Worm (Caenorhabditis elegans): ENCODE data around the gene wht-4.

Gene wht-4

ce11 chrII:3244758-3245157 is 34.0 kb upstream of the wht-4 start:
- no peak for TF ChIP-seq sptf-1 (tag; optimal IDR thresholded peaks at IDR 0.05)
- no peak for TF ChIP-seq unc-62 (GFP tag; optimal IDR thresholded peaks at IDR 0.05)
- TF ChIP-seq lsy-2 (tag; optimal IDR thresholded peaks at IDR 0.05) = no peak
- no peak for TF ChIP-seq nhr-237 (tag; optimal IDR thresholded peaks at IDR 0.05)
- TF ChIP-seq elt-3 (tag; optimal IDR thresholded peaks at IDR 0.05) = no peak
- TF ChIP-seq cnd-1 (tag; optimal IDR thresholded peaks at IDR 0.05) = no peak
- TF ChIP-seq zip-8 (tag; optimal IDR thresholded peaks at IDR 0.05) = no peak
- TF ChIP-seq mab-5 (tag; optimal IDR thresholded peaks at IDR 0.05) = no peak
- no peak for TF ChIP-seq elt-1 (tag; optimal IDR thresholded peaks at IDR 0.05; ENCODE audit: borderline replicate concordance, insufficient read depth)
- no peak for TF ChIP-seq hlh-1 (tag; optimal IDR thresholded peaks at IDR 0.05)
- TF ChIP-seq M03D4.4 (tag; optimal IDR thresholded peaks at IDR 0.05) = no peak
- no peak for TF ChIP-seq ceh-39 (tag; optimal IDR thresholded peaks at IDR 0.05)
- TF ChIP-seq ztf-11 (tag; optimal IDR thresholded peaks at IDR 0.05) = no peak
- no peak for TF ChIP-seq unc-120 (tag; optimal IDR thresholded peaks at IDR 0.05; ENCODE audit: poor library complexity, severe bottlenecking)
- TF ChIP-seq blmp-1 (tag; optimal IDR thresholded peaks at IDR 0.05) = no peak

DNA sequence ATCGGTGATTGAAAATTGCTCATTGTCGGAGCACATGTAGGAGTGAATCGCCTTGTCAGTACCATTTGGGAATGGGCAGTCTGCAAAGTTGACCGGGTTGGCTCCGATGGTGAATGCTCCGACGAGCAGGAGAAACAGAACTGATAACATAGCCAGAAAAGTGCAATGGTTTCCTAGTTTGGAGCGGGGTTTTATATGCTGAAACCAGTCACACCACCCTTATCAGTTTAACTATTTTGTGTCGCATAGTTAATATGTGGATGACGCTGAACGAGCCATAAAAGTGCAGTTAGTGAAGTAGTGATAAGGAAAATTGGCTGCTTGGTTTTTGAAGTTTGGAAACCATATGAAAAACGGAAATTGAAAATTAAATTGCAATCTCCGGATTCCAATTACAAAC is 32.9 kb upstream of the wht-4 start, which contains the start of gene C17F4.7:
Gene C17F4.7, minus strand, starts transcription at position 180 of the 400 bp plus-strand sequence.
- TF ChIP-seq nhr-76 (tag; optimal IDR thresholded peaks at IDR 0.05) (no peak), mab-5 (tag; optimal IDR thresholded peaks at IDR 0.05) (no peak), ces-1 (GFP tag; optimal IDR thresholded peaks at IDR 0.05) (no peak), nhr-28 (tag; optimal IDR thresholded peaks at IDR 0.05) (no peak)

- TF ChIP-seq nhr-2 (tag; optimal IDR thresholded peaks at IDR 0.05) (no peak), flh-1 (GFP tag; optimal IDR thresholded peaks at IDR 0.05) (no peak), ceh-83 (GFP tag; optimal IDR thresholded peaks at IDR 0.05) (no peak), ceh-43 (GFP tag; optimal IDR thresholded peaks at IDR 0.05) (no peak), ceh-39 (tag; optimal IDR thresholded peaks at IDR 0.05) (no peak), elt-1 (tag; optimal IDR thresholded peaks at IDR 0.05; ENCODE audit: borderline replicate concordance, insufficient read depth) (no peak), lin-13 (tag; optimal IDR thresholded peaks at IDR 0.05) (no peak), lin-32 (GFP tag; optimal IDR thresholded peaks at IDR 0.05) (no peak), snpc-4 (tag; optimal IDR thresholded peaks at IDR 0.05) (no peak)
Measured at ce11 chrII:3247556-3247955, 31.2 kb upstream of the wht-4 start.

ce11 chrII:3248043-3248718 is 30.6 kb upstream of the wht-4 start, which contains the start of the genes fbxc-50 and C17F4.2:
TSS of gene fbxc-50 (minus strand) at chrII:3248123.
TSS of gene C17F4.2 (plus strand) at chrII:3248668.
- TF ChIP-seq hlh-1 (tag; optimal IDR thresholded peaks at IDR 0.05) (peak; percentile 35), nhr-2 (tag; optimal IDR thresholded peaks at IDR 0.05) (no peak), mep-1 (tag; optimal IDR thresholded peaks at IDR 0.05) (no peak), ztf-11 (tag; optimal IDR thresholded peaks at IDR 0.05) (no peak), unc-39 (tag; optimal IDR thresholded peaks at IDR 0.05) (no peak), nhr-12 (tag; optimal IDR thresholded peaks at IDR 0.05) (no peak), ham-2 (GFP tag; optimal IDR thresholded peaks at IDR 0.05) (no peak), tbx-8 (GFP tag; optimal IDR thresholded peaks at IDR 0.05) (no peak)

- TF ChIP-seq ceh-83 (GFP tag; optimal IDR thresholded peaks at IDR 0.05) (no peak), blmp-1 (tag; optimal IDR thresholded peaks at IDR 0.05) (no peak), pha-4 (tag; optimal IDR thresholded peaks at IDR 0.05) (no peak), mab-5 (tag; optimal IDR thresholded peaks at IDR 0.05) (no peak), nhr-2 (tag; optimal IDR thresholded peaks at IDR 0.05) (no peak), hlh-1 (tag; optimal IDR thresholded peaks at IDR 0.05) (no peak), tbx-8 (GFP tag; optimal IDR thresholded peaks at IDR 0.05) (no peak), drap-1 (GFP tag; optimal IDR thresholded peaks at IDR 0.05) (no peak), unc-120 (tag; optimal IDR thresholded peaks at IDR 0.05; ENCODE audit: poor library complexity, severe bottlenecking) (no peak), ceh-39 (tag; optimal IDR thresholded peaks at IDR 0.05) (no peak), nhr-237 (tag; optimal IDR thresholded peaks at IDR 0.05) (no peak), cnd-1 (tag; optimal IDR thresholded peaks at IDR 0.05) (no peak), nhr-76 (tag; optimal IDR thresholded peaks at IDR 0.05) (no peak), sem-2 (GFP tag; optimal IDR thresholded peaks at IDR 0.05) (no peak), sptf-1 (tag; optimal IDR thresholded peaks at IDR 0.05) (no peak), elt-3 (tag; optimal IDR thresholded peaks at IDR 0.05) (no peak), mep-1 (tag; optimal IDR thresholded peaks at IDR 0.05) (no peak), nhr-12 (tag; optimal IDR thresholded peaks at IDR 0.05) (no peak), snpc-4 (tag; optimal IDR thresholded peaks at IDR 0.05) (no peak), nhr-28 (tag; optimal IDR thresholded peaks at IDR 0.05) (no peak)
Measured at ce11 chrII:3249406-3249805, 29.3 kb upstream of the wht-4 start, which contains the start of gene clec-124. TSS of gene clec-124 (plus strand) at chrII:3249706.
